Worm (Caenorhabditis elegans): ENCODE data around the gene F55C9.3.

Gene F55C9.3

DNA sequence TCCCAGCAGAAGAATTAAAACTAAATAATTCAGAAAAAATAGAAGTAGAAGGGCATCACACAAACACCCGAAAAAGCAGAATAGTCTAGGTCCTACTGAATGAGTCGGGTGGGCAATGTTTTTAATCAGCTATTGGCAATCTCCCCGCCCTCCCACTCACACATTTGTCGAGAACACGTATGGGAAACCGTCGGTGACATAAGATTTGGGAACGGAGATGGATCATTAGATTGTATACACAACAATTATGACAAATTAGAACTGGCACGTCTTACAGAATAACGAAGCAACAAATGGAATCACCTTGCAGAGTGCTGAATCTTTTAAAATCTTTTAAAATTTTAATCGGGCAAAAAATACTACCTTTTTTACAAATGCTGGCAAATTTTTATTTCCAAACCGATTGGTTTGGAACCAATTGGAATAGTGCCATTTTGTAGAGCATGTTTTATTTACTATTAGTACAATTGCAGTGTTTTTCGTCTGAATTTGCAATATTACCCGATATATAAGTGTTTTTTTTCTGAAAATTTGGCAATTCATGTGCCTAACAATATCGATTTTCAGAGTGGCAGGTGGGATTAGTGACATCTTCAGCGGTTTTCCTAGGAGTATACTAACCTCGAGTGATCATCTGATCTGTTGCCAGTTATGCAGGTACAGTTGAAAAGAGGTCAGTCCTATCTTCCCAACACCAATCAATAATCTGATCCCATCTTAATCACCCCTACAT is at the start of gene F55C9.3, which contains the start of gene fbxb-57:
Gene F55C9.3, minus strand, starts transcription at position 101 of the 733 bp plus-strand sequence.
Gene fbxb-57, plus strand, starts transcription at position 683 of the 733 bp plus-strand sequence.
- TF ChIP-seq nhr-12 (tag; optimal IDR thresholded peaks at IDR 0.05) (no peak), lin-13 (GFP tag; optimal IDR thresholded peaks at IDR 0.05) (no peak), nhr-77 (tag; optimal IDR thresholded peaks at IDR 0.05) (no peak), snpc-4 (tag; optimal IDR thresholded peaks at IDR 0.05) (no peak)

DNA sequence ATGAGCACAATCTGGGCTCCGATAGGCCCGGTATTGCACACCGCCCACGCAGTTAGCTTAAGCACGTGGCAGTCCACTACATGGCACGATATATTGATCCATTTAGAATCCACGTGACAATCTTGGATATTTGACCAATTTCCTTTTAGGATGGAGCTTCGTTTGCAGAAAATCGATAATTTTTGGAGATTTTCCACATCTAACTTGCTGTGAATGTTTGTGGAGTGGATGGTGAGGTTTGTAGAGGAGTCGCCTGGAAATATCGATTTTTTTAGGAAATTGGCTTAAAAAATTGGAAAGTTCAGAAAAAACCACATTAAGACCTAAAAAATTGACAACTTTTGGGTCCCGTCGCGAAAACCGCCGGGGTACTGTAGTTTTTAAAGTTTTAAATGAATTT is 49.4 kb upstream of the F55C9.3 start:
- TF ChIP-seq fos-1 (tag; optimal IDR thresholded peaks at IDR 0.05) (no peak), sup-37 (GFP tag; optimal IDR thresholded peaks at IDR 0.05) (no peak), lir-3 (tag; optimal IDR thresholded peaks at IDR 0.05; ENCODE audit: poor library complexity) (no peak), tbx-2 (tag; optimal IDR thresholded peaks at IDR 0.05) (no peak), rnt-1 (tag; optimal IDR thresholded peaks at IDR 0.05) (no peak), ceh-88 (GFP tag; IDR thresholded peaks at IDR 0.05) (no peak), lin-14 (GFP tag; optimal IDR thresholded peaks at IDR 0.05) (no peak), C04F5.9 (tag; optimal IDR thresholded peaks at IDR 0.05) (no peak), dsc-1 (tag; optimal IDR thresholded peaks at IDR 0.05) (no peak), irx-1 (tag; optimal IDR thresholded peaks at IDR 0.05) (no peak), nhr-12 (tag; optimal IDR thresholded peaks at IDR 0.05) (no peak), fkh-4 (tag; optimal IDR thresholded peaks at IDR 0.05; ENCODE audit: borderline replicate concordance) (no peak), nhr-76 (tag; optimal IDR thresholded peaks at IDR 0.05) (no peak), ceh-82 (tag; optimal IDR thresholded peaks at IDR 0.05) (no peak), sox-4 (tag; optimal IDR thresholded peaks at IDR 0.05) (no peak)

ce11 chrV:19329263-19329662 is 41.3 kb upstream of the F55C9.3 start, which contains the start of gene fbxb-65:
TSS of gene fbxb-65 (plus strand) at chrV:19329563.
- TF ChIP-seq hlh-4 (tag; optimal IDR thresholded peaks at IDR 0.05) = peak; percentile 61
- TF ChIP-seq pqm-1 (tag; optimal IDR thresholded peaks at IDR 0.05) = no peak

- TF ChIP-seq hlh-17 (GFP tag; optimal IDR thresholded peaks at IDR 0.05; ENCODE audit: borderline replicate concordance) (no peak), hpl-2 (GFP tag; optimal IDR thresholded peaks at IDR 0.05) (no peak), efl-1 (optimal IDR thresholded peaks at IDR 0.05) (no peak), efl-1 (GFP tag; optimal IDR thresholded peaks at IDR 0.05 in 1 of 2) (peak in 1 of 2 experiments; percentile 75)
Observed at ce11 chrV:19325436-19325835, 37.5 kb upstream of the F55C9.3 start.

DNA sequence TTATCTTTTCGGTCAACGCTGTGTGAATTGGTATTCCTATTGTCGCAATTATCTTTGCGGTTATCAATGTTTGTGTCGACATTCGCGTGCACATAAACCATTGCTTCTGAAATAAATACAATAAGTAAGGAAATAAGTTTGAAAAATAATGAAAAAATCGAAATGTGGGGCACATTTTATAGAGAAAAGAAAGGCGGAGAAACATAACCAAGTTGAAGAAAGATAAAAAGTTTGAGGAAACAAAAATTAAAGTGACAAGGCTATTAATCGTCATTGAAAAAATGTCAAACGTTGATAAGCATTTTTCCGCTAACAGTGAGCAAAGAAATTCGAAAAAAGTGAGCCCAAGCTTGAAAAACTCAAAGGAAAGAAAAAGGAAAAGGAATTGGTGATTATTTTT is 34.4 kb upstream of the F55C9.3 start, which contains the start of gene C43D7.4:
Gene C43D7.4, minus strand, starts transcription at position 101 of the 400 bp plus-strand sequence.
- TF ChIP-seq lin-35 (GFP tag; optimal IDR thresholded peaks at IDR 0.05) (no peak), C04F5.9 (tag; optimal IDR thresholded peaks at IDR 0.05) (no peak), nhr-28 (tag; optimal IDR thresholded peaks at IDR 0.05) (no peak), lin-13 (GFP tag; optimal IDR thresholded peaks at IDR 0.05) (no peak), nhr-237 (tag; optimal IDR thresholded peaks at IDR 0.05) (no peak), egl-13 (tag; optimal IDR thresholded peaks at IDR 0.05) (no peak), elt-2 (tag; optimal IDR thresholded peaks at IDR 0.05) (no peak), nhr-11 (tag; optimal IDR thresholded peaks at IDR 0.05) (no peak), nhr-19 (GFP tag; conservative IDR thresholded peaks at IDR 0.05) (no peak), pax-3 (tag; optimal IDR thresholded peaks at IDR 0.05) (no peak), elt-3 (tag; optimal IDR thresholded peaks at IDR 0.05) (no peak), nhr-47 (tag; optimal IDR thresholded peaks at IDR 0.05) (no peak), fkh-10 (GFP tag; optimal IDR thresholded peaks at IDR 0.05) (no peak), skn-1 (tag; optimal IDR thresholded peaks at IDR 0.05) (no peak), nhr-90 (tag; optimal IDR thresholded peaks at IDR 0.05; ENCODE audit: poor library complexity) (no peak), mab-9 (GFP tag; IDR thresholded peaks at IDR 0.05) (no peak), lin-15B (tag; optimal IDR thresholded peaks at IDR 0.05) (no peak), nhr-20 (tag; optimal IDR thresholded peaks at IDR 0.05) (no peak)
